Fruit fly (Drosophila melanogaster) Kc167 (cell line): ENCODE data around the gene Ccdc114.

Experiments used
- Myc ChIP-seq: fragments of >200 bp; optimal IDR thresholded peaks from 2 replicates; lab custom pipeline; 2017; ENCODE audit warnings: missing external identifiers
- Sin3A ChIP-seq: fragments of >200 bp; optimal IDR thresholded peaks from 2 replicates; lab custom pipeline; 2018; ENCODE audit warnings: missing external identifiers
- h ChIP-seq: fragments of >200 bp; optimal IDR thresholded peaks from 3 replicates; lab custom pipeline; 2018; ENCODE audit warnings: missing external identifiers
- insv ChIP-seq: fragments of >200 bp; optimal IDR thresholded peaks from 3 replicates; lab custom pipeline; 2018; ENCODE audit warnings: missing external identifiers
- psq ChIP-seq: fragments of >200 bp; optimal IDR thresholded peaks from 2 replicates; lab custom pipeline; 2017; ENCODE audit warnings: missing external identifiers
- ttk ChIP-seq: sonication (Bioruptor generic); optimal IDR thresholded peaks from 2 replicates; lab custom pipeline; 2017; ENCODE audit warnings: missing external identifiers

The Ccdc114 gene

DNA sequence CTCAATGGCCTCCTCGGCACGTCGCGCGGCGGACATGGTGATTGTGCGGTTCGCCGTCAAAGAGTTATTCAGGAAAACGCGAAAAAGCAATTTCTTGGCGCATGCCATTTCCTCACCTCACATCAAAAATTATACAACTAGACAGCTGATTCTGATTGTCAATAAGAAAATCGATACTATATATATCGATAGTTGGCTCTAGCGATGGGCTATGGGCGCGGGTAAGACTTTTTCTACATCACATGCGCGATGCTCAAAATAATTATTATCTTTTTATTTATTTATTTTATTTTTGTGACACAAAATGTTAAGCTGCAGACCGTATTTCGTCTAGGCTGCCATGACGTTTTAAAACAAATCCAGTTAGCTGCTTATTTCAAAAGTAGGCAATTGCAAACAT, 10.3 kb downstream of the Ccdc114 start, which contains the start of gene CG10340:
Gene CG10340, minus strand, starts transcription at position 151 of the 400 bp plus-strand sequence.
- TF ChIP-seq ttk (lab: Kevin White, UChicago): no peak
- TF ChIP-seq psq (lab: Kevin White, UChicago): no peak
- no peak for TF ChIP-seq insv (lab: Kevin White, UChicago)
- TF ChIP-seq h: no peak

DNA sequence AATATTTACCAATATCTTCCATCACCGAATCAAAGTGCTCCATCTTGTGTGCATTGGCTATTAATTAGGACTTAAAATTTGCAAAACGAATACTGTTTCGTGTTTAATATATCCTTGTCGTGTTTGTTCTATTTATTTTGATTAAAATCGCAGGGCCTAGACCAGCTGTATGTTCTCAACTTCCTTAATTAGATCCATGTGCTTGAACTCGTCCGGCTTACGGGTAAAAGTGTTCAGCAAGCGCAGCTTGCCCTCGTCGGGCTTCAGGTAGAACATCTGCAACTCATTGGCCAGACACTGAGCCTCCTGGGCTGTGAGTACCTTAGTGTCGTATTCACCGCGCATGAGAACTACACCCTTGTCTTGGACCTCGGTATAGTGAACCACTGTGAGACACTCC, 11.2 kb downstream of the Ccdc114 start, which contains the start of gene CG12783:
Gene CG12783, minus strand, starts transcription at position 101 of the 400 bp plus-strand sequence.
- TF ChIP-seq Myc (lab: Kevin White, UChicago) (no peak), h (no peak), insv (lab: Kevin White, UChicago) (no peak), Sin3A (lab: Kevin White, UChicago) (no peak), ttk (lab: Kevin White, UChicago) (no peak), psq (lab: Kevin White, UChicago) (no peak)

DNA sequence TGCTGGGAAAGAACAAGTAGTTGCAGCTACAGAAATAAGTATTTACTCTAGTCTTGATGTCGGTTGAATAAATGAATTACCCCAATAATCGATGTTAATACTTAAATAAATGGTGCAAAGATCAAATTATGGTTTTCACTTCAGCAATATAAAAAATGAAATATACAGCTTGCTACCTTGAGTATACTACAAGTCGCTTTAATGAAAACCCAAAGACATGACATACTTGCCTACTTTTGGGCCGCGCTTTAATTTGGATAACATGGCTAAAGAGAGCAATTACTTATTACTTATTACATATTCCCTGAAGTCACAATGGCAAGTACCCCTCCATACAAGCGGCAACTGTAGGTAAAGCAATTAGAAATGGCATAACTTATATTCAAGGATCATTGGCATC, 13.3 kb downstream of the Ccdc114 start:
- TF ChIP-seq insv (lab: Kevin White, UChicago): no peak
- no peak for TF ChIP-seq Myc (lab: Kevin White, UChicago)
- TF ChIP-seq Sin3A (lab: Kevin White, UChicago): no peak
- no peak for TF ChIP-seq psq (lab: Kevin White, UChicago)
- TF ChIP-seq ttk (lab: Kevin White, UChicago): no peak
- TF ChIP-seq h: no peak

DNA sequence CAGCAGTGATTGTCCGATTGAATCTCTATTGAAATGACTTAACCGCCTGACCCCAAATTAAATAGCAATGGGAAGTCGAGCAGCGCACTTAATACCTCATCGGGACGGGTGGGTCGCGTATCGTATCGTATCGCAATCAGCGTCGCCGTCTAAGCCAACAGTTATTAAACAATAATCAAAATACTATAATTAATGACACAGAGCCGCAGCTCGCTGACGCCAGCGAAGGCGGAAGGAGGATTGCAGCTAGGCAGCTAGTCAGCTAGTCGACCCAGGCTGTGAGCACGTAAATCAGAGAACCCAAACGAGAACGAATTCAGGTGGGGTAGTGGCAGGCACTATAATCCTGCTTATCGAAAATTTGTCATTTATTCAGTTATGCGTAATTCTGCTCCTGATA, 15.6 kb downstream of the Ccdc114 start, which contains the start of gene NPF:
Gene NPF, plus strand, starts transcription at position 301 of the 400 bp plus-strand sequence.
- no peak for TF ChIP-seq ttk (lab: Kevin White, UChicago)
- no peak for TF ChIP-seq h

DNA sequence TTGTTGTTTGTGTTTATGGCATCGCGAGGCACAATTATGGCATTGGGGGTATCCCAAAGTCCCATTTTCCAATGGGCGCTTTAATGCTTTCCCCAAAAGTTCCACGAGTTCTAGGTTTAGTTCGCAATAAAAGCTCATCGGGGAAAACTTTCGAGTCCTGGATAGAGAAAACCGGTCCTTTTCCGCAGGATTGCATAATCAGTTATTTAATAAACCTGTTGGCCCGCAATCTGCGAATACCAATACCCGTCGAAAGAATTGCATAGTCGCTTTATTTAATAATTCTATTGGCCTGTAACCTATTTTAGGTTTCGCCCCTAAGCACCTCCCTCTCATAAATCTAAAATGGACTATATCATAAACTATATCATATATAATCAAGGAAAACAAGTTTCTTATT, 18.6 kb downstream of the Ccdc114 start:
- TF ChIP-seq psq (lab: Kevin White, UChicago) (no peak), ttk (lab: Kevin White, UChicago) (no peak), insv (lab: Kevin White, UChicago) (no peak), h (no peak)

DNA sequence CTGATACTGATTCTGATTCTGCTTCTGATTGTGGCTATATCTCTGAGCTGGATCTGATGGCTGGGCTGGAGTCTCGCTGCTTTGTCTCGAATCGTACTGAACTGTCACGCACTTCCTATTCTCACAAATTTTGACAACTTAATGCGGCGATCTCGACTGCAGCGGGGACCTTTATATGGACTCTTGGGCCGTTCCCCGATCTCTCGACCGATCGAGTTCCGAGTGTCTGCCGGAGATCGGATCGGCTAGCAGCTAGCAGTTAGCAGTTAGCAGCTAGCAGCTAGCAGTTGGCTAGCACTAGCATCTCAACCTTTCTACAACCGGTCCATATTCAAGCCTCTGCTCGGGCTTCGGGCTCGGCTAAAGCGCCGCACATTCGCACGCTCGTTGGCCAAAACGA, 19.8 kb downstream of the Ccdc114 start, which contains the start of gene CG10345:
Gene CG10345, minus strand, starts transcription at position 147 of the 400 bp plus-strand sequence.
- TF ChIP-seq Myc (lab: Kevin White, UChicago) (no peak), ttk (lab: Kevin White, UChicago) (no peak), h (no peak), psq (lab: Kevin White, UChicago) (no peak), Sin3A (lab: Kevin White, UChicago) (no peak), insv (lab: Kevin White, UChicago) (no peak)

DNA sequence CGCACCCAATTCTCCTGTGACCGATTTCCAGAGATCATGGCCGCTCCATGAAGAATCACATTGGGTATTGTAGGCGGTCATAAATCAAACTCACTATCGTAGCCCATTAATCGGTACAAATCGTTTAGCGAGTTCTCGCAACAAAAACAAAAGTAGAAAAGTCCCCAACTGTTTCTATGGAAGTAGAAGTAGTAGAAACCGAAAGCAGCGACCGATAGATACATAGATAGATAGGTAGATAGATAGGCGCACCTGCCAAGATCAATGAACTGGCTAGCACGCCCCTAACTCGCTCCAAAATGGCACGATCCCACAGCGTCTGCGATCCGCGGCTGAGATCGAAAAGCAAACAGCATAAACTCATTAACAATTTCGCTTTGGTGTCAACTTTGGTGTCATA, 23.8 kb downstream of the Ccdc114 start:
- no peak for TF ChIP-seq insv (lab: Kevin White, UChicago)
- no peak for TF ChIP-seq h
- no peak for TF ChIP-seq ttk (lab: Kevin White, UChicago)
- TF ChIP-seq Sin3A (lab: Kevin White, UChicago): no peak
- TF ChIP-seq psq (lab: Kevin White, UChicago): no peak
- no peak for TF ChIP-seq Myc (lab: Kevin White, UChicago)

DNA sequence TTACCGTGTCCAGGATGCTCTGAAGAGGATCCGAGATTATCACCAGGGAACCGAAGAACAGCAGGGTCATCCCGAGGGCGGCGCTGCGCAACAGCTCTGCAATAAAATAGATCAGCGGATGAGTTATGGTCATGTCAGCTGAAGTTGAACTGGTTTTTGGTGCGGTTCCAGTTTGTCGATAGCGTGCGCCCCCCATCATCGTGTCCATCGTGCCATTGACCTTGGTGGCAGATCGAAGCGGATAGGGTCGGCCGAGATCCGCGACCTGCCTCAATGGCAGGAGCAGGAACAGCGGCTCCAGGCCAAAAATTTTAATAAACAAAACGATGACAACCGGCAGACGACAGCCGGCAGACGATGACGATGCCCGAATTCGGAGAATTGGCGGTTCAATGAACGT, 24.9 kb downstream of the Ccdc114 start:
- TF ChIP-seq h (no peak), insv (lab: Kevin White, UChicago) (no peak), Sin3A (lab: Kevin White, UChicago) (no peak), Myc (lab: Kevin White, UChicago) (no peak), ttk (lab: Kevin White, UChicago) (no peak), psq (lab: Kevin White, UChicago) (no peak)

DNA sequence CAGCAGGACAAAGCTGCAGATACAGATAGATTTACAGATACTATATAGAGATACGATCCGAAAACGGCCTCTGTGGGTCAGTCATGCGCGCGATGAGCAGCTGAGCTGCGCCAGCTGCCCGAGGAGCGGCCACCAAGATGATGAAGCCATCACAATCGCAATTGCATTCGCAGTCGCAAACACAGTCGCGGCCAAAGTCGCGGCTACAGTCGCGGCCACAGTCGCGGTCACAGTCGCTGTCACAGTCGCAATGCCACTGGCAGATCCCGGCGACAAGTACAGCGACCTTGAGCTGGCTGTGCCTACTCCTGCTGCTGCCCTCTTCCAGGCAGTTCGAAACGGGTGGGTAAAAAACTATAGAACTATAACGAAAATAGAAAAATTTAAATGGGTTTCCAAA, 29.6 kb downstream of the Ccdc114 start:
- TF ChIP-seq psq (lab: Kevin White, UChicago) (no peak), insv (lab: Kevin White, UChicago) (no peak), ttk (lab: Kevin White, UChicago) (no peak), h (no peak), Myc (lab: Kevin White, UChicago) (no peak), Sin3A (lab: Kevin White, UChicago) (no peak)

DNA sequence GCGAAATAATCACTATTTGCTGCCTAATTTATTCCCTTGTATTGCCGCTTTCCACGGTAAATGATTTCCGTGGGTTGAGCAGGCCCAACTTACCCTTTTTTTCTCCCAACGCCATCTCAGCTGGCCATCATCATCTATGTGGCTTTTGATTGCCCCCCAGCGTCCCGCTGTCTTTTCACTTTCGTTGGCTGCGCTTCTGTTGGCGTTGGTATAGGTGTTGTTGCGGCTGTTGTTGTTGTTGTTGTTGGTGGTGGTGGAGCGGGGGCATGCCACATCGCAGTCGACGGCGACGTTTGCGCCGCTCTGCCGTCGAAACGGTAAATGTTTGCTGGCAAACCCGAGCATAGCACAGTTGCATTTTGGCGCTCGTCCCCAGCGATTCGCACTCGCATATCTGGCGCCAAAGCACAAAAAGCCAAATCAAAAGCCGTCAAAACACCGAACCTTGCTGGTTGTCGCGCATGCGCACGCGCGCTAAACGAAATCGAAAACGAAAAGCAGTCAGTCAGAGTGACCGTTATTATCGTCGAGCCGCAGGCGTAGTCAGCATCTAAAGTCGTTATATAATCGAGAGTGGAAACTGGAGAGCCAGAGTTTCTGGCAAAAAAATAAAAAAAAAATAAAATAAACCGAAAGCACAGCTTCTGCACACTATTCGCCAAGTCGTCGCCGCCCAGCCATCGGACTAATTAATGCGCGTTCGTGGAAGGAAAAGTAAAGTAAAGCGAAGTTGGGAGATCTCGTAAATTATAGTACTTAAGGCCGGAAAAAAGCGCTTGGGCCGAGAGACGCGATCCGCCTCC, 30.3 kb downstream of the Ccdc114 start, which contains the start of gene CG14892:
Gene CG14892, plus strand, starts transcription at position 359 of the 803 bp plus-strand sequence.
- TF ChIP-seq h (no peak), psq (lab: Kevin White, UChicago) (no peak), Sin3A (lab: Kevin White, UChicago) (no peak), Myc (lab: Kevin White, UChicago) (no peak), insv (lab: Kevin White, UChicago) (no peak), ttk (lab: Kevin White, UChicago) (no peak)

DNA sequence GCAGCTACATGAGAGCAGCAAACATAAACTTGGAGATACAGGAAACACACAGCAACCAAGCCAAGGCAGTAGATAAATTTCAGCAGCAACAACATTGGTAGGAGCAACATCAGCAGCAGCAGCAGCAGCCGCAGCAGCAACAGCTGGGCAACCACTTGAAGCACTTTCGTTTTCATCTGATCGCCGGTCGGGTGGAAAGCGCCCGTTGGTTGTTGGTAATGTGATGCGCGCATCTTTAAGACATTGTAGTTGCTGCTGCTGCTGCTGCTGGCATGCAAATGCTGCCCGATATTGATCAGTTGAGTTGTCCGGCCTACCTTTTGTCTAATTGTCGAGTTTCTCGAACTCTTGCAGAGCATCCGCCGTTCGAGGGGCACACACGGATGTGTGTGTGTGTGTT, 33.1 kb downstream of the Ccdc114 start:
- no peak for TF ChIP-seq Myc (lab: Kevin White, UChicago)
- no peak for TF ChIP-seq ttk (lab: Kevin White, UChicago)
- no peak for TF ChIP-seq Sin3A (lab: Kevin White, UChicago)
- TF ChIP-seq insv (lab: Kevin White, UChicago): no peak
- no peak for TF ChIP-seq psq (lab: Kevin White, UChicago)
- TF ChIP-seq h: no peak

DNA sequence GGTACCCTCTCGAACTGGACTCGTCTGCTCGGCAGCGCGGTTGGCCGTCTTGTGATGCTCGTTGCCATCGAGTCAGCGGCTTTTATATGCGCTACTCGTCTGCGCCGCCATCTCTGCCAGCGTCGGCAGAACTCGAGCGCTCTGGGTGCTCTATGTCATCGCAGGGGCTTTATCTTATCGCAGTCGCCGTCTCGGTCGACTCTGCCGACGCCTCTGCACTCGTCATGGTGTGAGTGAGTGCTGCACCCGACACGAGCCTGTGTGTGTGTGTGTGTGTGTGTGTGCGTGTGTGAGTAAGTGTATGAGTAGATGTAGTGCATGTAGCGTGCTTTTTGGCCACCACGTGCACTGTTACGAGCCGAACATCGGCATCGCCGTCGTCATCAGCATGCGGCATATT, 40.9 kb downstream of the Ccdc114 start, which contains the start of gene Scp2:
Gene Scp2, minus strand, starts transcription at position 59 of the 400 bp plus-strand sequence.
- no peak for TF ChIP-seq ttk (lab: Kevin White, UChicago)
- TF ChIP-seq Myc (lab: Kevin White, UChicago): no peak
- no peak for TF ChIP-seq insv (lab: Kevin White, UChicago)
- TF ChIP-seq psq (lab: Kevin White, UChicago): no peak
- no peak for TF ChIP-seq Sin3A (lab: Kevin White, UChicago)
- no peak for TF ChIP-seq h
